Fruit fly (Drosophila melanogaster): ENCODE data around the gene Rack1.
A peak's percentile ranks its signal among the peaks of the same experiment; 100 is the strongest.

dm6 chr2L:7849472-7849871 lies 22.4 kb upstream of the Rack1 start:
- TF ChIP-seq svp (GFP tag) (no peak), CG7368 (GFP tag; optimal IDR thresholded peaks at IDR 0.05) (no peak), Gug (GFP tag; IDR thresholded peaks at IDR 0.05) (no peak), Ets96B (tag; optimal IDR thresholded peaks at IDR 0.05) (no peak), CG6808 (GFP tag; optimal IDR thresholded peaks at IDR 0.05) (no peak), Hr38 (GFP tag; optimal IDR thresholded peaks at IDR 0.05) (no peak), topi (GFP tag; optimal IDR thresholded peaks at IDR 0.05) (no peak), CG6163 (GFP tag; IDR thresholded peaks at IDR 0.05) (peak; percentile 37; the same call in 1 of the 3 replicates), CG10669 (GFP tag; optimal IDR thresholded peaks at IDR 0.05) (no peak), Blimp-1 (GFP tag; optimal IDR thresholded peaks at IDR 0.05) (no peak), dsx (GFP tag; optimal IDR thresholded peaks at IDR 0.05; ENCODE audit: poor library complexity, severe bottlenecking) (no peak), CG34406 (GFP tag; optimal IDR thresholded peaks at IDR 0.05) (no peak), Lpt (GFP tag; optimal IDR thresholded peaks at IDR 0.05) (no peak)

Measured in whole organism, prepupa.